Fruit fly (Drosophila melanogaster) whole organism, embryonic: ENCODE results near the gene CG9101.
A peak's percentile ranks its signal among the peaks of the same experiment; 100 is the strongest.

ENCODE experiments used
- Atf3 ChIP-seq: fragments of 200-800 bp; sonication (Bioruptor generic); optimal IDR thresholded peaks from 3 replicates; lab custom pipeline; 2016; ENCODE audit warnings: missing biosample characterization, missing genetic modification characterization
- Atf6 ChIP-seq: fragments of 200-800 bp; sonication (Bioruptor generic); IDR thresholded peaks from 2 replicates; pipeline ENCODE4 v1.3.6; 2022; ENCODE audit warnings: missing biosample characterization, missing genetic modification characterization
- CG10321 ChIP-seq: fragments of 200-800 bp; sonication (Bioruptor generic); IDR thresholded peaks from 2 replicates; pipeline ENCODE4 v1.3.6; 2022; ENCODE audit warnings: missing biosample characterization, missing genetic modification characterization
- CG10654 ChIP-seq: fragments of 200-800 bp; sonication (Bioruptor generic); optimal IDR thresholded peaks from 2 replicates; lab custom pipeline; 2016; ENCODE audit warnings: missing biosample characterization, missing genetic modification characterization
- CG10979 ChIP-seq: fragments of 200-800 bp; sonication (Bioruptor generic); optimal IDR thresholded peaks from 2 replicates; lab custom pipeline; 2018; ENCODE audit warnings: missing biosample characterization, mild to moderate bottlenecking, missing genetic modification characterization, moderate library complexity
- CG11723 ChIP-seq: fragments of 200-800 bp; sonication (Bioruptor generic); optimal IDR thresholded peaks from 2 replicates; lab custom pipeline; 2017; ENCODE audit warnings: missing biosample characterization, mild to moderate bottlenecking, missing genetic modification characterization
- CG12071 ChIP-seq: fragments of 200-800 bp; sonication (Bioruptor generic); optimal IDR thresholded peaks from 3 replicates; lab custom pipeline; 2018; ENCODE audit warnings: missing biosample characterization, mild to moderate bottlenecking, missing genetic modification characterization
- CG12219 ChIP-seq: fragments of 200-800 bp; sonication (Bioruptor generic); optimal IDR thresholded peaks from 3 replicates; lab custom pipeline; 2018; ENCODE audit warnings: missing biosample characterization, mild to moderate bottlenecking, missing genetic modification characterization
- CG12299 ChIP-seq: fragments of 200-800 bp; sonication (Bioruptor generic); optimal IDR thresholded peaks from 2 replicates; lab custom pipeline; 2018; ENCODE audit warnings: missing biosample characterization, mild to moderate bottlenecking, missing genetic modification characterization
- CG12391 ChIP-seq: fragments of 200-800 bp; sonication (Bioruptor generic); optimal IDR thresholded peaks from 3 replicates; lab custom pipeline; 2018; ENCODE audit warnings: missing biosample characterization, mild to moderate bottlenecking, missing genetic modification characterization, moderate library complexity
- CG12744 ChIP-seq: fragments of 200-800 bp; sonication (Bioruptor generic); optimal IDR thresholded peaks from 2 replicates; lab custom pipeline; 2016; ENCODE audit warnings: missing biosample characterization, missing genetic modification characterization
- CG14050 ChIP-seq: fragments of 200-800 bp; sonication (Bioruptor generic); IDR thresholded peaks from 3 replicates; pipeline ENCODE4 v1.3.6; 2022; ENCODE audit warnings: missing biosample characterization, missing genetic modification characterization
- CG14441 ChIP-seq: fragments of 200-800 bp; sonication (Bioruptor generic); IDR thresholded peaks from 2 replicates; pipeline ENCODE4 v1.3.6; 2022; ENCODE audit warnings: missing biosample characterization, missing genetic modification characterization
- CG1529 ChIP-seq: fragments of 200-800 bp; sonication (Bioruptor generic); optimal IDR thresholded peaks from 3 replicates; lab custom pipeline; 2018; ENCODE audit warnings: missing biosample characterization, missing genetic modification characterization
- CG15601 ChIP-seq: fragments of 200-800 bp; sonication (Bioruptor generic); optimal IDR thresholded peaks from 3 replicates; lab custom pipeline; 2019; ENCODE audit warnings: missing biosample characterization, mild to moderate bottlenecking, missing genetic modification characterization, moderate library complexity
- CG16815 ChIP-seq: fragments of 200-800 bp; sonication (Bioruptor generic); optimal IDR thresholded peaks from 3 replicates; lab custom pipeline; 2017; ENCODE audit warnings: missing biosample characterization, mild to moderate bottlenecking, missing genetic modification characterization
- CG17359 ChIP-seq: fragments of 200-800 bp; sonication (Bioruptor generic); optimal IDR thresholded peaks from 3 replicates; lab custom pipeline; 2018; ENCODE audit warnings: missing biosample characterization, mild to moderate bottlenecking, missing genetic modification characterization, moderate library complexity
- CG30403 ChIP-seq: fragments of 200-800 bp; sonication (Bioruptor generic); optimal IDR thresholded peaks from 3 replicates; lab custom pipeline; 2016; ENCODE audit warnings: missing biosample characterization, missing genetic modification characterization
- CG3847 ChIP-seq: fragments of 200-800 bp; sonication (Bioruptor generic); IDR thresholded peaks from 2 replicates; pipeline ENCODE4 v1.3.6; 2022; ENCODE audit warnings: missing biosample characterization, missing genetic modification characterization
- CG3995 ChIP-seq: fragments of 200-800 bp; sonication (Bioruptor generic); optimal IDR thresholded peaks from 3 replicates; lab custom pipeline; 2016; ENCODE audit warnings: missing biosample characterization, missing genetic modification characterization
- CG42726 ChIP-seq: fragments of 200-800 bp; sonication (Bioruptor generic); IDR thresholded peaks from 2 replicates; pipeline ENCODE4 v1.3.6; 2022; ENCODE audit warnings: missing biosample characterization, missing genetic modification characterization; ENCODE audit not compliant: partially characterized antibody
- CG6175 ChIP-seq: fragments of 200-800 bp; sonication (Bioruptor generic); IDR thresholded peaks from 3 replicates; pipeline ENCODE4 v1.3.6; 2022; ENCODE audit warnings: missing biosample characterization, missing genetic modification characterization
- CG6765 ChIP-seq: fragments of 200-800 bp; sonication (Bioruptor generic); optimal IDR thresholded peaks from 3 replicates; lab custom pipeline; 2017; ENCODE audit warnings: missing biosample characterization, mild to moderate bottlenecking, missing genetic modification characterization
- CG7839 ChIP-seq: fragments of 200-800 bp; sonication (Bioruptor generic); optimal IDR thresholded peaks from 3 replicates; lab custom pipeline; 2018; ENCODE audit warnings: missing biosample characterization, mild to moderate bottlenecking, missing genetic modification characterization, moderate library complexity
- CG8765 ChIP-seq: fragments of 200-800 bp; sonication (Bioruptor generic); IDR thresholded peaks from 2 replicates; pipeline ENCODE4 v1.3.6; 2022; ENCODE audit warnings: missing biosample characterization, missing genetic modification characterization
- CG9609 ChIP-seq: fragments of 200-800 bp; sonication (Bioruptor generic); optimal IDR thresholded peaks from 3 replicates; lab custom pipeline; 2016; ENCODE audit warnings: missing biosample characterization, missing genetic modification characterization
- CG9817 ChIP-seq: fragments of 200-800 bp; sonication (Bioruptor generic); optimal IDR thresholded peaks from 2 replicates; lab custom pipeline; 2018; ENCODE audit warnings: missing biosample characterization, mild to moderate bottlenecking, missing genetic modification characterization, moderate library complexity
- D19A ChIP-seq: fragments of 200-800 bp; optimal IDR thresholded peaks from 3 replicates; lab custom pipeline; 2019; ENCODE audit warnings: missing biosample characterization, mild to moderate bottlenecking, missing genetic modification characterization, moderate library complexity
- Dip2 ChIP-seq: fragments of 200-800 bp; sonication (Bioruptor generic); IDR thresholded peaks from 2 replicates; pipeline ENCODE4 v1.3.6; 2022; ENCODE audit warnings: missing biosample characterization, missing genetic modification characterization
- Dip3 ChIP-seq: fragments of 200-800 bp; sonication (Bioruptor generic); optimal IDR thresholded peaks from 3 replicates; lab custom pipeline; 2016; ENCODE audit warnings: missing biosample characterization, missing genetic modification characterization
- Doc3 ChIP-seq: fragments of 200-800 bp; sonication (Bioruptor generic); IDR thresholded peaks from 3 replicates; pipeline ENCODE4 v1.3.6; 2022; ENCODE audit warnings: missing biosample characterization, missing genetic modification characterization; ENCODE audit not compliant: partially characterized antibody
- E2f1 ChIP-seq: fragments of 200-800 bp; sonication (Bioruptor generic); IDR thresholded peaks from 2 replicates; pipeline ENCODE4 v1.3.6; 2022; ENCODE audit warnings: missing biosample characterization, missing genetic modification characterization
- Eip74EF ChIP-seq, 2 experiments: fragments of 200-800 bp in 1 of 2; fragments of >200 bp in 1 of 2; sonication (Bioruptor generic) in 1 of 2; optimal IDR thresholded peaks; 2 replicates each; lab custom pipeline; 2017 to 2019; ENCODE audit warnings: missing biosample characterization in 2 of 2, missing genetic modification characterization in 2 of 2, mild to moderate bottlenecking in 1 of 2, moderate library complexity in 1 of 2
- Ets65A ChIP-seq: fragments of 200-800 bp; sonication (Bioruptor generic); peaks from one replicate; lab custom pipeline; 2016; ENCODE audit warnings: missing biosample characterization, missing genetic modification characterization
- H2.0 ChIP-seq: fragments of 200-800 bp; sonication (Bioruptor generic); IDR thresholded peaks from 2 replicates; pipeline ENCODE4 v1.3.6; 2022; ENCODE audit warnings: missing biosample characterization, missing genetic modification characterization
- Jarid2 ChIP-seq: fragments of 200-800 bp; sonication (Bioruptor generic); optimal IDR thresholded peaks from 3 replicates; lab custom pipeline; 2017; ENCODE audit warnings: mild to moderate bottlenecking, missing biosample characterization, missing genetic modification reagents, missing genetic modification characterization
- Oli ChIP-seq: fragments of 200-800 bp; sonication (Bioruptor generic); optimal IDR thresholded peaks from 2 replicates; lab custom pipeline; 2018; ENCODE audit warnings: missing biosample characterization, mild to moderate bottlenecking, missing genetic modification characterization, moderate library complexity
- Scr ChIP-seq: fragments of 200-800 bp; sonication (Bioruptor generic); IDR thresholded peaks from 2 replicates; pipeline ENCODE4 v1.3.6; 2022; ENCODE audit warnings: missing biosample characterization, missing genetic modification characterization; ENCODE audit not compliant: partially characterized antibody
- Xbp1 ChIP-seq: fragments of 200-800 bp; sonication (Bioruptor generic); optimal IDR thresholded peaks from 3 replicates; lab custom pipeline; 2016; ENCODE audit warnings: missing biosample characterization, mild to moderate bottlenecking, missing genetic modification characterization
- Xrp1 ChIP-seq: fragments of 200-800 bp; sonication (Bioruptor generic); IDR thresholded peaks from 2 replicates; pipeline ENCODE4 v1.3.6; 2022; ENCODE audit warnings: missing biosample characterization, missing genetic modification characterization
- emc ChIP-seq: fragments of 200-800 bp; sonication (Bioruptor generic); optimal IDR thresholded peaks from 2 replicates; lab custom pipeline; 2016; ENCODE audit warnings: missing biosample characterization, missing genetic modification characterization
- exex ChIP-seq: fragments of 200-800 bp; sonication (Bioruptor generic); optimal IDR thresholded peaks from 4 replicates; lab custom pipeline; 2018; ENCODE audit warnings: missing biosample characterization, mild to moderate bottlenecking, missing genetic modification characterization, moderate library complexity
- fu2 ChIP-seq: fragments of 200-800 bp; sonication (Bioruptor generic); optimal IDR thresholded peaks from 2 replicates; lab custom pipeline; 2016; ENCODE audit warnings: missing biosample characterization, missing genetic modification characterization
- gce ChIP-seq: fragments of 200-800 bp; sonication (Bioruptor generic); IDR thresholded peaks from 3 replicates; pipeline ENCODE4 v1.3.6; 2022; ENCODE audit warnings: missing biosample characterization, missing genetic modification characterization
- hkb ChIP-seq, 2 experiments: fragments of 200-800 bp in 1 of 2; fragments of >200 bp in 1 of 2; sonication (Bioruptor generic) in 1 of 2; IDR thresholded peaks in 1 of 2; optimal IDR thresholded peaks in 1 of 2; 2 replicates each; pipeline versions ENCODE4 v1.3.6 to Lab custom; 2017 to 2022; ENCODE audit warnings: missing biosample characterization in 1 of 2, missing genetic modification characterization in 1 of 2
- lmd ChIP-seq: fragments of 200-800 bp; sonication (Bioruptor generic); IDR thresholded peaks from 2 replicates; pipeline ENCODE4 v1.3.6; 2022; ENCODE audit warnings: missing biosample characterization, missing genetic modification characterization
- mam ChIP-seq: fragments of 200-800 bp; sonication (Bioruptor generic); optimal IDR thresholded peaks from 3 replicates; lab custom pipeline; 2016; ENCODE audit warnings: missing biosample characterization, missing genetic modification characterization
- otp ChIP-seq: fragments of 200-800 bp; sonication (Bioruptor generic); IDR thresholded peaks from 3 replicates; pipeline ENCODE4, ENCODE4 v1.3.6; 2022; ENCODE audit warnings: missing biosample characterization, missing genetic modification characterization
- stwl ChIP-seq: fragments of 200-800 bp; sonication (Bioruptor generic); optimal IDR thresholded peaks from 3 replicates; lab custom pipeline; 2018; ENCODE audit warnings: missing biosample characterization, mild to moderate bottlenecking, missing genetic modification characterization, moderate library complexity
- sug ChIP-seq: fragments of 200-800 bp; optimal IDR thresholded peaks from 2 replicates; lab custom pipeline; 2019; ENCODE audit warnings: missing biosample characterization, mild to moderate bottlenecking, missing genetic modification characterization, moderate library complexity

CG9101 gene

dm6 chrX:15216048-15216447, 13.6 kb downstream of the CG9101 start (continued):
- TF ChIP-seq CG10654 (GFP tag; lab: Kevin White, UChicago) (peak; percentile 53), mam (GFP tag; lab: Kevin White, UChicago) (peak; percentile 25), Atf6 (peak; percentile 80), Doc3 (GFP tag; lab: Robert Waterston, UW) (no peak), gce (no peak), stwl (tag; lab: Kevin White, UChicago) (no peak), CG9817 (tag; lab: Kevin White, UChicago) (peak; percentile 64), Dip2 (GFP tag; lab: Robert Waterston, UW) (no peak), Eip74EF (GFP tag; optimal IDR thresholded peaks at IDR 0.05; lab: Kevin White, UChicago) (peak in 1 of 2 experiments; percentile 29), Atf3 (GFP tag; lab: Kevin White, UChicago) (no peak), emc (GFP tag; lab: Kevin White, UChicago) (no peak), CG3995 (GFP tag; lab: Kevin White, UChicago) (no peak), CG12071 (GFP tag; lab: Kevin White, UChicago) (peak; percentile 39), CG6175 (GFP tag; lab: Robert Waterston, UW) (no peak), E2f1 (GFP tag; lab: Robert Waterston, UW) (peak; percentile 58), CG15601 (tag; lab: Kevin White, UChicago) (peak; percentile 30), H2.0 (GFP tag; lab: Robert Waterston, UW) (peak; percentile 61), Xbp1 (GFP tag; lab: Kevin White, UChicago) (peak; percentile 70), CG7839 (tag; lab: Kevin White, UChicago) (peak; percentile 76), Jarid2 (GFP tag; lab: Kevin White, UChicago) (peak; percentile 1), Ets65A (GFP tag; lab: Kevin White, UChicago) (no peak), CG12744 (GFP tag; lab: Kevin White, UChicago) (no peak), CG6765 (GFP tag; lab: Kevin White, UChicago) (peak; percentile 43), CG42726 (no peak), CG12219 (GFP tag; lab: Kevin White, UChicago) (peak; percentile 18), D19A (tag; lab: Kevin White, UChicago) (peak; percentile 51), CG3847 (GFP tag; lab: Robert Waterston, UW) (peak; percentile 54; the same call in 1 of the 2 replicates), CG12391 (peak; percentile 62), Dip3 (GFP tag; lab: Kevin White, UChicago) (peak; percentile 38), CG14050 (GFP tag; lab: Robert Waterston, UW) (peak; percentile 41; the same call in 2 of the 3 replicates), Oli (tag; lab: Kevin White, UChicago) (peak; percentile 72), fu2 (GFP tag; lab: Kevin White, UChicago) (no peak), CG14441 (GFP tag; lab: Robert Waterston, UW) (peak; percentile 69), CG11723 (peak; percentile 29), CG16815 (GFP tag; lab: Kevin White, UChicago) (no peak), exex (peak; percentile 12), CG1529 (GFP tag; lab: Kevin White, UChicago) (peak; percentile 26), Xrp1 (GFP tag; lab: Robert Waterston, UW) (peak; percentile 63), CG8765 (GFP tag; lab: Robert Waterston, UW) (0 out of 2 replicates have a peak, but pooled peaks have one; percentile 30), CG17359 (tag; lab: Kevin White, UChicago) (peak; percentile 72), CG12299 (peak; percentile 39), hkb (optimal IDR thresholded peaks at IDR 0.05; lab: Kevin White, UChicago) (no peak), hkb (GFP tag; IDR thresholded peaks at IDR 0.05; lab: Robert Waterston, UW) (peak; percentile 79), sug (peak; percentile 37), CG10321 (GFP tag; lab: Robert Waterston, UW) (peak; percentile 19; the same call in 1 of the 2 replicates), lmd (peak; percentile 71), Scr (GFP tag; lab: Robert Waterston, UW) (no peak), CG10979 (no peak), CG30403 (GFP tag; lab: Kevin White, UChicago) (peak; percentile 69), otp (no peak), CG9609 (peak; percentile 7)
